Worm (Caenorhabditis elegans): Measurements from ENCODE around the gene F22B5.10.

ce11 chrII:8483793-8484186 is 16.8 kb downstream of the F22B5.10 start, which contains the start of gene taap-1:
- TF ChIP-seq unc-62 (GFP tag; optimal IDR thresholded peaks at IDR 0.05) (no peak), ekl-4 (GFP tag; IDR thresholded peaks at IDR 0.05) (no peak), sea-2 (GFP tag; IDR thresholded peaks at IDR 0.05) (no peak), unc-130 (GFP tag; optimal IDR thresholded peaks at IDR 0.05) (no peak), atf-7 (tag; optimal IDR thresholded peaks at IDR 0.05) (no peak), hmg-1.2 (GFP tag; IDR thresholded peaks at IDR 0.05) (no peak), snpc-4 (GFP tag; optimal IDR thresholded peaks at IDR 0.05) (no peak), snpc-4 (tag; optimal IDR thresholded peaks at IDR 0.05) (no peak), B0261.1 (tag; optimal IDR thresholded peaks at IDR 0.05) (no peak), lsl-1 (GFP tag; optimal IDR thresholded peaks at IDR 0.05) (no peak), F33H1.4 (GFP tag; IDR thresholded peaks at IDR 0.05) (no peak), ztf-25 (GFP tag; IDR thresholded peaks at IDR 0.05) (no peak)

Data from whole organism, young adult.